Fruit fly (Drosophila melanogaster) whole organism, embryonic: Measurements from ENCODE around the gene CG15155.
A peak's percentile ranks its signal among the peaks of the same experiment; 100 is the strongest.

Experiments used
- B-H1 ChIP-seq: fragments of 200-800 bp; sonication (Bioruptor generic); IDR thresholded peaks from 3 replicates; pipeline ENCODE4 v1.3.6; 2022; ENCODE audit warnings: missing biosample characterization, missing genetic modification characterization
- Blimp-1 ChIP-seq: fragments of 200-800 bp; sonication (Bioruptor generic); optimal IDR thresholded peaks from 3 replicates; lab custom pipeline; 2018; ENCODE audit warnings: missing biosample characterization, missing genetic modification characterization, mild to moderate bottlenecking, moderate library complexity, missing genetic modification reagents
- CG10147 ChIP-seq: fragments of 200-800 bp; sonication (Bioruptor generic); optimal IDR thresholded peaks from 2 replicates; lab custom pipeline; 2019; ENCODE audit warnings: missing biosample characterization, mild to moderate bottlenecking, missing genetic modification characterization, moderate library complexity
- CG10209 ChIP-seq: fragments of 200-800 bp; sonication (Bioruptor generic); optimal IDR thresholded peaks from 3 replicates; lab custom pipeline; 2017; ENCODE audit warnings: missing biosample characterization, mild to moderate bottlenecking, missing genetic modification characterization, missing genetic modification reagents
- CG10959 ChIP-seq: fragments of 200-800 bp; sonication (Bioruptor generic); IDR thresholded peaks from 2 replicates; pipeline ENCODE4 v1.3.6; 2022; ENCODE audit warnings: missing biosample characterization, missing genetic modification characterization
- CG12104 ChIP-seq: fragments of 200-800 bp; sonication (Bioruptor generic); optimal IDR thresholded peaks from 3 replicates; lab custom pipeline; 2016; ENCODE audit warnings: missing biosample characterization, missing genetic modification characterization
- CG12769 ChIP-seq: fragments of 200-800 bp; sonication (Bioruptor generic); optimal IDR thresholded peaks from 2 replicates; lab custom pipeline; 2019; ENCODE audit warnings: missing biosample characterization, mild to moderate bottlenecking, missing genetic modification characterization, moderate library complexity
- CG13123 ChIP-seq: fragments of 200-800 bp; sonication (Bioruptor generic); optimal IDR thresholded peaks from 2 replicates; lab custom pipeline; 2016; ENCODE audit warnings: missing biosample characterization, missing genetic modification characterization
- CG13424 ChIP-seq: fragments of 200-800 bp; sonication (Bioruptor generic); optimal IDR thresholded peaks from 2 replicates; lab custom pipeline; 2019; ENCODE audit warnings: missing biosample characterization, mild to moderate bottlenecking, missing genetic modification characterization, moderate library complexity
- CG15479 ChIP-seq: fragments of 200-800 bp; sonication (Bioruptor generic); optimal IDR thresholded peaks from 3 replicates; lab custom pipeline; 2019; ENCODE audit warnings: missing biosample characterization, mild to moderate bottlenecking, missing genetic modification characterization, moderate library complexity
- CG17802 ChIP-seq: fragments of 200-800 bp; sonication (Bioruptor generic); optimal IDR thresholded peaks from 2 replicates; lab custom pipeline; 2018; ENCODE audit warnings: missing biosample characterization, mild to moderate bottlenecking, missing genetic modification characterization, moderate library complexity
- CG3407 ChIP-seq: fragments of 200-800 bp; sonication (Bioruptor generic); optimal IDR thresholded peaks from 2 replicates; lab custom pipeline; 2018; ENCODE audit warnings: missing biosample characterization, mild to moderate bottlenecking, missing genetic modification characterization
- CG3847 ChIP-seq: fragments of 200-800 bp; sonication (Bioruptor generic); IDR thresholded peaks from 2 replicates; pipeline ENCODE4 v1.3.6; 2022; ENCODE audit warnings: missing biosample characterization, missing genetic modification characterization
- CG3995 ChIP-seq: fragments of 200-800 bp; sonication (Bioruptor generic); optimal IDR thresholded peaks from 3 replicates; lab custom pipeline; 2016; ENCODE audit warnings: missing biosample characterization, missing genetic modification characterization
- CG6683 ChIP-seq: fragments of 200-800 bp; sonication (Bioruptor generic); optimal IDR thresholded peaks from 2 replicates; lab custom pipeline; 2017; ENCODE audit warnings: missing biosample characterization, mild to moderate bottlenecking, missing genetic modification characterization, missing genetic modification reagents
- CG8478 ChIP-seq: fragments of >200 bp; optimal IDR thresholded peaks from 2 replicates; lab custom pipeline; 2018
- CG9215 ChIP-seq: fragments of 200-800 bp; sonication (Bioruptor generic); IDR thresholded peaks from 2 replicates; pipeline ENCODE4 v1.3.6; 2022; ENCODE audit warnings: missing biosample characterization, missing genetic modification characterization
- CHES-1-like ChIP-seq: fragments of 200-800 bp; sonication (Bioruptor generic); optimal IDR thresholded peaks from 2 replicates; lab custom pipeline; 2016; ENCODE audit warnings: missing biosample characterization, missing genetic modification characterization
- Deaf1 ChIP-seq: fragments of 200-800 bp; optimal IDR thresholded peaks from 3 replicates; lab custom pipeline; 2019; ENCODE audit warnings: missing biosample characterization, mild to moderate bottlenecking, missing genetic modification characterization, moderate library complexity
- Drgx ChIP-seq: fragments of 200-800 bp; sonication (Bioruptor generic); IDR thresholded peaks from 2 replicates; pipeline ENCODE4 v1.3.6; 2022; ENCODE audit warnings: missing biosample characterization, missing genetic modification characterization
- E2f1 ChIP-seq: fragments of 200-800 bp; sonication (Bioruptor generic); IDR thresholded peaks from 2 replicates; pipeline ENCODE4 v1.3.6; 2022; ENCODE audit warnings: missing biosample characterization, missing genetic modification characterization
- Eip74EF ChIP-seq, 2 experiments: fragments of 200-800 bp in 1 of 2; fragments of >200 bp in 1 of 2; sonication (Bioruptor generic) in 1 of 2; optimal IDR thresholded peaks; 2 replicates each; lab custom pipeline; 2017 to 2019; ENCODE audit warnings: missing biosample characterization in 2 of 2, missing genetic modification characterization in 2 of 2, mild to moderate bottlenecking in 1 of 2, moderate library complexity in 1 of 2
- Hey ChIP-seq: fragments of 200-800 bp; sonication (Bioruptor generic); optimal IDR thresholded peaks from 3 replicates; lab custom pipeline; 2018; ENCODE audit warnings: missing biosample characterization, mild to moderate bottlenecking, missing genetic modification characterization
- Nf-YB ChIP-seq: fragments of 200-800 bp; sonication (Bioruptor generic); optimal IDR thresholded peaks from 3 replicates; lab custom pipeline; 2019; ENCODE audit warnings: missing biosample characterization, mild to moderate bottlenecking, missing genetic modification characterization, moderate library complexity
- Side ChIP-seq: fragments of 200-800 bp; sonication (Bioruptor generic); optimal IDR thresholded peaks from 2 replicates; lab custom pipeline; 2016; ENCODE audit warnings: missing biosample characterization, missing genetic modification characterization
- Six4 ChIP-seq: fragments of 200-800 bp; sonication (Bioruptor generic); optimal IDR thresholded peaks from 2 replicates; lab custom pipeline; 2016; ENCODE audit warnings: missing biosample characterization, missing genetic modification characterization
- Sox102F ChIP-seq: fragments of 200-800 bp; sonication (Bioruptor generic); optimal IDR thresholded peaks from 2 replicates; lab custom pipeline; 2018; ENCODE audit warnings: missing biosample characterization, mild to moderate bottlenecking, missing genetic modification characterization, moderate library complexity
- ara ChIP-seq: fragments of 200-800 bp; sonication (Bioruptor generic); IDR thresholded peaks from 2 replicates; pipeline ENCODE4 v1.3.6; 2022; ENCODE audit warnings: missing biosample characterization, missing genetic modification characterization
- ase ChIP-seq: fragments of 200-800 bp; sonication (Bioruptor generic); IDR thresholded peaks from 3 replicates; pipeline ENCODE4 v1.3.6; 2022; ENCODE audit warnings: missing biosample characterization, missing genetic modification characterization
- bab2 ChIP-seq: fragments of 200-800 bp; sonication (Bioruptor generic); optimal IDR thresholded peaks from 2 replicates; lab custom pipeline; 2016; ENCODE audit warnings: missing biosample characterization, missing genetic modification characterization
- bsh ChIP-seq, 2 experiments: fragments of 200-800 bp; sonication (Bioruptor generic); optimal IDR thresholded peaks; 2 replicates each; lab custom pipeline; 2017 to 2018; ENCODE audit warnings: mild to moderate bottlenecking in 2 of 2, missing biosample characterization in 2 of 2, missing genetic modification characterization in 2 of 2, moderate library complexity in 1 of 2
- ci ChIP-seq: fragments of 200-800 bp; sonication (Bioruptor generic); IDR thresholded peaks from 3 replicates; pipeline ENCODE4 v1.3.6; 2022; ENCODE audit warnings: missing biosample characterization, missing genetic modification characterization
- da ChIP-seq: fragments of 200-800 bp; sonication (Bioruptor generic); optimal IDR thresholded peaks from 2 replicates; lab custom pipeline; 2016; ENCODE audit warnings: missing biosample characterization, missing genetic modification characterization
- disco-r ChIP-seq: fragments of 200-800 bp; sonication (Bioruptor generic); optimal IDR thresholded peaks from 2 replicates; lab custom pipeline; 2016; ENCODE audit warnings: missing biosample characterization, missing genetic modification characterization
- ftz-f1 ChIP-seq: fragments of 200-800 bp; sonication (Bioruptor generic); optimal IDR thresholded peaks from 2 replicates; lab custom pipeline; 2016; ENCODE audit warnings: missing biosample characterization, missing genetic modification characterization
- gcm ChIP-seq: fragments of 200-800 bp; sonication (Bioruptor generic); optimal IDR thresholded peaks from 2 replicates; lab custom pipeline; 2019; ENCODE audit warnings: missing biosample characterization, mild to moderate bottlenecking, missing genetic modification characterization, moderate library complexity
- hbn ChIP-seq: fragments of 200-800 bp; sonication (Bioruptor generic); IDR thresholded peaks from 2 replicates; pipeline ENCODE4 v1.3.6; 2022; ENCODE audit warnings: missing biosample characterization, missing genetic modification characterization; ENCODE audit not compliant: partially characterized antibody
- jing ChIP-seq: fragments of 200-800 bp; sonication (Bioruptor generic); optimal IDR thresholded peaks from 2 replicates; lab custom pipeline; 2018; ENCODE audit warnings: missing biosample characterization, mild to moderate bottlenecking, missing genetic modification characterization
- lov ChIP-seq, 2 experiments: fragments of 200-800 bp in 1 of 2; fragments of >200 bp in 1 of 2; sonication (Bioruptor generic) in 1 of 2; IDR thresholded peaks in 1 of 2; optimal IDR thresholded peaks in 1 of 2; 2 replicates in 1 of 2; 3 replicates in 1 of 2; pipeline versions ENCODE4 v1.3.6 to Lab custom; 2017 to 2022; ENCODE audit warnings: missing biosample characterization in 1 of 2, missing genetic modification characterization in 1 of 2
- mirr ChIP-seq: fragments of 200-800 bp; sonication (Bioruptor generic); optimal IDR thresholded peaks from 3 replicates; lab custom pipeline; 2018; ENCODE audit warnings: missing biosample characterization, mild to moderate bottlenecking, missing genetic modification characterization
- nerfin-1 ChIP-seq: fragments of 200-800 bp; sonication (Bioruptor generic); optimal IDR thresholded peaks from 3 replicates; lab custom pipeline; 2019; ENCODE audit warnings: missing biosample characterization, mild to moderate bottlenecking, missing genetic modification characterization, moderate library complexity
- nerfin-2 ChIP-seq: fragments of 200-800 bp; sonication (Bioruptor generic); IDR thresholded peaks from 2 replicates; pipeline ENCODE4 v1.3.6; 2022; ENCODE audit warnings: missing biosample characterization, missing genetic modification characterization; ENCODE audit not compliant: partially characterized antibody
- row ChIP-seq: fragments of 200-800 bp; sonication (Bioruptor generic); IDR thresholded peaks from 3 replicates; pipeline ENCODE4 v1.3.6; 2022; ENCODE audit warnings: missing biosample characterization, missing genetic modification characterization
- sd ChIP-seq: fragments of 200-800 bp; sonication (Bioruptor generic); optimal IDR thresholded peaks from 3 replicates; lab custom pipeline; 2018; ENCODE audit warnings: missing biosample characterization, mild to moderate bottlenecking, missing genetic modification characterization, moderate library complexity
- sr ChIP-seq: fragments of 200-800 bp; sonication (Bioruptor generic); IDR thresholded peaks from 3 replicates; pipeline ENCODE4 v1.3.6; 2022; ENCODE audit warnings: missing biosample characterization, missing genetic modification characterization
- tna ChIP-seq: fragments of 200-800 bp; sonication (Bioruptor generic); IDR thresholded peaks from 2 replicates; pipeline ENCODE4 v1.3.6; 2022; ENCODE audit warnings: missing biosample characterization, missing genetic modification characterization; ENCODE audit not compliant: partially characterized antibody
- wdn ChIP-seq: fragments of 200-800 bp; sonication (Bioruptor generic); IDR thresholded peaks from 2 replicates; pipeline ENCODE4 v1.3.6; 2022; ENCODE audit warnings: missing biosample characterization, missing genetic modification characterization

Gene CG15155

DNA sequence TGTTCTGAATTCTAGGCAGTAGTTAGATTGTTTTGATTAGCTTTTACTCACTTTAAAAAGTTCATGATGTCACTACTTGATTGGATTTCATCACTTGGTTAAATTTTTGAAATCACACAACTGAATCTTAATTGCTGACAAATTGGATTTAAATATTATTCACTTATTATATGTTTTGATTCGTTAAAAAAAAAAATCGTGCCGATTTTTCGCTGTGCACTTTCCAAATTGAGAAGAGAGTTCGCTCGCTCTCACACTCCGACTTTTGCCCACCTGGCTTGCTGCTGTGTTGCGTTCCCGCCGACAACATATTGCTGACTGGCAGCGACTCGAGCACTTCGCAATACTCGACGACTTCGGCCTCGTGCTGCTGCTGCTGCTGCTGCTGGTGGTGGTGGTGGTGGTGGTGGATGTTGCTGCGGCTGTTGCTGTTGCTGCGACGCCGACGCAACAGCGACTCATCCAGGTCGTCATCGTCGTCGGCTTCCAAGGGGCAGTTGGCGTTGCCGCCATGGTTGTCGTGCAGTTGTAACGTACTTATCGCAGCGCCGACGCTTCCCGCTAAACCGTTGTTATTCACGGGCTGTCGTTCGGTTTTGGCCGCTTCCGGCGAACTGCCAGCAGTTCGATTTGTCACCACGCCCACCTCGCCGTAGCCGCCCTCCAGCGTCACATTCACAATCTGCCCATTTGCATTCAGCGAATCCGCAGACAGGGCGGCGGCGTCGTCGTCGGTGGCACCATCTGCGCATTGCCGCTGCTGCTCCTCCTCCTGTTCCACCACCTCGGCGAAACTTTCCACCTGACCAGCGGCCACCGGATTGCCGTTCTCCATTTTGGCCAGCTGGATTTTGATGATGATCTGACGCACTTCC lies 12.9 kb upstream of the CG15155 start (continued):
- TF ChIP-seq ci (GFP tag; lab: Robert Waterston, UW), result peak; percentile 73
- TF ChIP-seq lov (optimal IDR thresholded peaks at IDR 0.05; lab: Kevin White, UChicago), result no peak
- 0 out of 3 replicates have a peak, but pooled peaks have one; percentile 26 for TF ChIP-seq lov (GFP tag; IDR thresholded peaks at IDR 0.05; lab: Robert Waterston, UW)
- no peak for TF ChIP-seq sr (GFP tag; lab: Robert Waterston, UW)
- peak; percentile 70 for TF ChIP-seq CG8478
- peak; percentile 52 for TF ChIP-seq CG15479
- peak; percentile 20 for TF ChIP-seq CG3995 (GFP tag; lab: Kevin White, UChicago)
- no peak for TF ChIP-seq tna (GFP tag; lab: Robert Waterston, UW)
- no peak for TF ChIP-seq CG10959
- no peak for TF ChIP-seq disco-r
- TF ChIP-seq bab2 (GFP tag; lab: Kevin White, UChicago), result peak; percentile 43
- peak; percentile 68 for TF ChIP-seq Blimp-1 (GFP tag; lab: Kevin White, UChicago)
- peak; percentile 30 for TF ChIP-seq jing (GFP tag; lab: Kevin White, UChicago)
- TF ChIP-seq CG9215 (GFP tag; lab: Robert Waterston, UW), result 0 out of 2 replicates have a peak, but pooled peaks have one; percentile 15
- TF ChIP-seq Side (GFP tag; lab: Kevin White, UChicago), result no peak
- TF ChIP-seq Nf-YB (GFP tag; lab: Kevin White, UChicago), result peak; percentile 20
- TF ChIP-seq Six4 (GFP tag; lab: Kevin White, UChicago), result peak; percentile 55
- TF ChIP-seq Deaf1 (tag; lab: Kevin White, UChicago), result peak; percentile 93
- TF ChIP-seq CG3847 (GFP tag; lab: Robert Waterston, UW), result peak; percentile 40; the same call in 1 of the 2 replicates
- TF ChIP-seq CHES-1-like (GFP tag; lab: Kevin White, UChicago), result peak; percentile 39
- TF ChIP-seq hbn (GFP tag; lab: Robert Waterston, UW), result no peak
- peak; percentile 9 for TF ChIP-seq Hey (tag; lab: Kevin White, UChicago)
- TF ChIP-seq Eip74EF (GFP tag; optimal IDR thresholded peaks at IDR 0.05; lab: Kevin White, UChicago), result peak in 1 of 2 experiments; percentile 41
- TF ChIP-seq CG6683 (GFP tag; lab: Kevin White, UChicago), result peak; percentile 47
- peak in 1 of 2 experiments; percentile 53 for TF ChIP-seq bsh (GFP tag; optimal IDR thresholded peaks at IDR 0.05; lab: Kevin White, UChicago)
- TF ChIP-seq CG17802 (tag; lab: Kevin White, UChicago), result peak; percentile 4
- peak; percentile 58; the same call in 2 of the 3 replicates for TF ChIP-seq B-H1 (GFP tag; lab: Robert Waterston, UW)
- no peak for TF ChIP-seq da (GFP tag; lab: Kevin White, UChicago)
- peak; percentile 73 for TF ChIP-seq row (GFP tag; lab: Robert Waterston, UW)
- peak; percentile 47 for TF ChIP-seq E2f1 (GFP tag; lab: Robert Waterston, UW)
- TF ChIP-seq sd, result peak; percentile 5
- peak; percentile 79 for TF ChIP-seq Sox102F
- TF ChIP-seq CG13123 (GFP tag; lab: Kevin White, UChicago), result peak; percentile 19
- TF ChIP-seq CG13424 (tag; lab: Kevin White, UChicago), result peak; percentile 69
- TF ChIP-seq gcm (GFP tag; lab: Kevin White, UChicago), result peak; percentile 59
- TF ChIP-seq CG3407 (GFP tag; lab: Kevin White, UChicago), result peak; percentile 36
- peak; percentile 57 for TF ChIP-seq CG10147
- TF ChIP-seq CG12769 (tag; lab: Kevin White, UChicago), result peak; percentile 68
- 0 out of 2 replicates have a peak, but pooled peaks have one; percentile 28 for TF ChIP-seq nerfin-2 (GFP tag; lab: Robert Waterston, UW)
- 0 out of 2 replicates have a peak, but pooled peaks have one; percentile 8 for TF ChIP-seq wdn (GFP tag; lab: Robert Waterston, UW)
- peak; percentile 47 for TF ChIP-seq nerfin-1 (tag; lab: Kevin White, UChicago)
- TF ChIP-seq CG10209, result peak; percentile 62
- TF ChIP-seq ara, result 0 out of 2 replicates have a peak, but pooled peaks have one; percentile 10
- TF ChIP-seq ase, result 0 out of 3 replicates have a peak, but pooled peaks have one; percentile 39
- peak; percentile 51 for TF ChIP-seq mirr
- peak; percentile 48 for TF ChIP-seq CG12104 (GFP tag; lab: Kevin White, UChicago)
- peak; percentile 37 for TF ChIP-seq ftz-f1 (GFP tag; lab: Kevin White, UChicago)
- peak; percentile 75 for TF ChIP-seq Drgx (GFP tag; lab: Robert Waterston, UW)
